Fruit fly (Drosophila melanogaster): Measurements from ENCODE around the gene CG31528.

- TF ChIP-seq h (optimal IDR thresholded peaks at IDR 0.05) (no peak), insv (optimal IDR thresholded peaks at IDR 0.05) (no peak)
These were observed 50.7 kb downstream of the CG31528 start for dm6 chr3R:4466894-4467293.

Data from Kc167 (cell line).